Worm (Caenorhabditis elegans): Measurements from ENCODE around the gene F52C6.4.

ce11 chrII:1895278-1895677, 27.7 kb upstream of the F52C6.4 start, which contains the start of gene C46F9.5:
- TF ChIP-seq rnt-1 (tag; optimal IDR thresholded peaks at IDR 0.05) (no peak), hlh-8 (tag; optimal IDR thresholded peaks at IDR 0.05) (no peak), tbx-2 (tag; optimal IDR thresholded peaks at IDR 0.05) (no peak), ceh-9 (tag; optimal IDR thresholded peaks at IDR 0.05) (no peak), ama-1 (optimal IDR thresholded peaks at IDR 0.05) (no peak), hlh-15 (tag; optimal IDR thresholded peaks at IDR 0.05) (no peak), pha-4 (tag; optimal IDR thresholded peaks at IDR 0.05) (no peak)
